Fruit fly (Drosophila melanogaster): ENCODE results near the gene Orct.

Gene Orct

dm6 chr3R:24233366-24234161 is 42.5 kb upstream of the Orct start:
- peak in 1 of 2 experiments; percentile 5 for TF ChIP-seq tll (GFP tag; optimal IDR thresholded peaks at IDR 0.05)
- peak; percentile 5 for TF ChIP-seq Hsf (GFP tag; optimal IDR thresholded peaks at IDR 0.05)
- no peak for TF ChIP-seq trh (GFP tag; optimal IDR thresholded peaks at IDR 0.05)
- no peak for TF ChIP-seq Lhr (GFP tag; optimal IDR thresholded peaks at IDR 0.05)
- peak; percentile 78 for TF ChIP-seq cg (GFP tag; optimal IDR thresholded peaks at IDR 0.05)
- TF ChIP-seq E2f2 (GFP tag; IDR thresholded peaks at IDR 0.05), result no peak
- TF ChIP-seq Mes4 (GFP tag; optimal IDR thresholded peaks at IDR 0.05), result no peak
- TF ChIP-seq CG11695 (GFP tag; IDR thresholded peaks at IDR 0.05), result 0 out of 3 replicates have a peak, but pooled peaks have one; percentile 8
- no peak for TF ChIP-seq inv (GFP tag; IDR thresholded peaks at IDR 0.05; ENCODE audit: partially characterized antibody)
- peak; percentile 33 for TF ChIP-seq CG9727 (GFP tag; optimal IDR thresholded peaks at IDR 0.05)
- peak in 1 of 2 experiments; percentile 72 for TF ChIP-seq crp (GFP tag; optimal IDR thresholded peaks at IDR 0.05)
- peak; percentile 57; the same call in 1 of the 3 replicates for TF ChIP-seq ci (GFP tag; IDR thresholded peaks at IDR 0.05)
- TF ChIP-seq Spps (tag; optimal IDR thresholded peaks at IDR 0.05), result no peak
- TF ChIP-seq psq (GFP tag; optimal IDR thresholded peaks at IDR 0.05), result peak; percentile 47
- no peak for TF ChIP-seq CG1529 (GFP tag; optimal IDR thresholded peaks at IDR 0.05)
- 0 out of 2 replicates have a peak, but pooled peaks have one; percentile 37 for TF ChIP-seq vvl (GFP tag; IDR thresholded peaks at IDR 0.05)
- no peak for TF ChIP-seq gsb-n (tag; optimal IDR thresholded peaks at IDR 0.05)
- TF ChIP-seq CG14710 (tag; optimal IDR thresholded peaks at IDR 0.05), result peak; percentile 11
- TF ChIP-seq CG34422 (GFP tag; IDR thresholded peaks at IDR 0.05), result peak; percentile 64; the same call in 1 of the 3 replicates
- TF ChIP-seq phol (tag; optimal IDR thresholded peaks at IDR 0.05), result peak; percentile 53
- TF ChIP-seq ap (GFP tag; IDR thresholded peaks at IDR 0.05), result no peak
- no peak for TF ChIP-seq CG4424 (GFP tag; optimal IDR thresholded peaks at IDR 0.05)
- TF ChIP-seq org-1 (GFP tag; optimal IDR thresholded peaks at IDR 0.05), result no peak
- TF ChIP-seq prd (optimal IDR thresholded peaks at IDR 0.05), result no peak
- 0 out of 3 replicates have a peak, but pooled peaks have one; percentile 12 for TF ChIP-seq prd (GFP tag; IDR thresholded peaks at IDR 0.05)
- 0 out of 2 replicates have a peak, but pooled peaks have one; percentile 18 for TF ChIP-seq sna (GFP tag; IDR thresholded peaks at IDR 0.05; ENCODE audit: partially characterized antibody)
- TF ChIP-seq HmgD (GFP tag; optimal IDR thresholded peaks at IDR 0.05), result no peak
- TF ChIP-seq CG7745 (tag; optimal IDR thresholded peaks at IDR 0.05), result no peak
- no peak for TF ChIP-seq HLH4C (GFP tag; IDR thresholded peaks at IDR 0.05; ENCODE audit: partially characterized antibody)
- no peak for TF ChIP-seq wdn (GFP tag; IDR thresholded peaks at IDR 0.05)
- TF ChIP-seq ab (GFP tag; optimal IDR thresholded peaks at IDR 0.05), result no peak
- no peak for TF ChIP-seq dysf (GFP tag; IDR thresholded peaks at IDR 0.05)
- TF ChIP-seq CG9215 (GFP tag; IDR thresholded peaks at IDR 0.05), result no peak
- no peak for TF ChIP-seq Gsc (GFP tag; IDR thresholded peaks at IDR 0.05)
- TF ChIP-seq CG8924 (tag; optimal IDR thresholded peaks at IDR 0.05), result peak; percentile 22
- TF ChIP-seq CG12155 (GFP tag; optimal IDR thresholded peaks at IDR 0.05), result peak; percentile 76
- TF ChIP-seq hkb (optimal IDR thresholded peaks at IDR 0.05), result peak; percentile 41
- TF ChIP-seq hkb (GFP tag; IDR thresholded peaks at IDR 0.05), result no peak
- TF ChIP-seq pho (GFP tag; optimal IDR thresholded peaks at IDR 0.05), result peak; percentile 20
- no peak for TF ChIP-seq br (optimal IDR thresholded peaks at IDR 0.05)
- TF ChIP-seq Sry-δ (GFP tag; optimal IDR thresholded peaks at IDR 0.05), result peak; percentile 13
- no peak for TF ChIP-seq CG15011 (GFP tag; optimal IDR thresholded peaks at IDR 0.05)
- peak in 1 of 2 experiments; percentile 26 for TF ChIP-seq Trl (optimal IDR thresholded peaks at IDR 0.05)
- TF ChIP-seq Trl (GFP tag; optimal IDR thresholded peaks at IDR 0.05), result no peak
- TF ChIP-seq croc (GFP tag; conservative IDR thresholded peaks at IDR 0.05), result no peak
- 0 out of 3 replicates have a peak, but pooled peaks have one; percentile 27 for TF ChIP-seq Opbp (GFP tag; IDR thresholded peaks at IDR 0.05; ENCODE audit: partially characterized antibody)
- no peak for TF ChIP-seq pros (GFP tag; optimal IDR thresholded peaks at IDR 0.05)
- TF ChIP-seq CG11723 (GFP tag; optimal IDR thresholded peaks at IDR 0.05), result no peak
- TF ChIP-seq lbe (GFP tag; optimal IDR thresholded peaks at IDR 0.05), result no peak
- no peak for TF ChIP-seq shn (GFP tag; optimal IDR thresholded peaks at IDR 0.05)
